Worm (Caenorhabditis elegans) whole organism, L1 larva: ENCODE measurements around the gene B0361.4.

Experiments
- alr-1 ChIP-seq: fragments of 200-800 bp; sonication (Bioruptor generic); optimal IDR thresholded peaks from 2 replicates; lab custom pipeline; 2018; ENCODE audit warnings: borderline replicate concordance, mild to moderate bottlenecking, missing genetic modification characterization, missing compliant biosample characterization
- blmp-1 ChIP-seq: fragments of 150-350 bp; optimal IDR thresholded peaks from 2 replicates; lab custom pipeline; 2014; ENCODE audit warnings: missing biosample characterization, missing genetic modification characterization
- egl-13 ChIP-seq: sonication (generic microtip); optimal IDR thresholded peaks from 2 replicates; lab custom pipeline; 2016; ENCODE audit warnings: missing genotype, missing genetic modification reagents, missing genetic modification characterization, missing compliant biosample characterization
- mdl-1 ChIP-seq, 2 experiments: fragments of 150-350 bp; optimal IDR thresholded peaks; 2 replicates each; lab custom pipeline; 2014 to 2017; ENCODE audit warnings: missing biosample characterization in 2 of 2, missing genetic modification characterization in 2 of 2, inconsistent platforms in 1 of 2
- mep-1 ChIP-seq: fragments of 150-350 bp; optimal IDR thresholded peaks from 2 replicates; lab custom pipeline; 2014; ENCODE audit warnings: missing biosample characterization, missing genetic modification characterization
- nhr-76 ChIP-seq: sonication (generic microtip); optimal IDR thresholded peaks from 2 replicates; lab custom pipeline; 2017; ENCODE audit warnings: missing biosample characterization, missing genetic modification characterization
- swsn-7 ChIP-seq: sonication (generic microtip); optimal IDR thresholded peaks from 2 replicates; lab custom pipeline; 2016; ENCODE audit warnings: missing genetic modification characterization, missing compliant biosample characterization
- zag-1 ChIP-seq: fragments of 150-350 bp; optimal IDR thresholded peaks from 2 replicates; lab custom pipeline; 2014; ENCODE audit warnings: missing biosample characterization, missing genetic modification characterization

DNA sequence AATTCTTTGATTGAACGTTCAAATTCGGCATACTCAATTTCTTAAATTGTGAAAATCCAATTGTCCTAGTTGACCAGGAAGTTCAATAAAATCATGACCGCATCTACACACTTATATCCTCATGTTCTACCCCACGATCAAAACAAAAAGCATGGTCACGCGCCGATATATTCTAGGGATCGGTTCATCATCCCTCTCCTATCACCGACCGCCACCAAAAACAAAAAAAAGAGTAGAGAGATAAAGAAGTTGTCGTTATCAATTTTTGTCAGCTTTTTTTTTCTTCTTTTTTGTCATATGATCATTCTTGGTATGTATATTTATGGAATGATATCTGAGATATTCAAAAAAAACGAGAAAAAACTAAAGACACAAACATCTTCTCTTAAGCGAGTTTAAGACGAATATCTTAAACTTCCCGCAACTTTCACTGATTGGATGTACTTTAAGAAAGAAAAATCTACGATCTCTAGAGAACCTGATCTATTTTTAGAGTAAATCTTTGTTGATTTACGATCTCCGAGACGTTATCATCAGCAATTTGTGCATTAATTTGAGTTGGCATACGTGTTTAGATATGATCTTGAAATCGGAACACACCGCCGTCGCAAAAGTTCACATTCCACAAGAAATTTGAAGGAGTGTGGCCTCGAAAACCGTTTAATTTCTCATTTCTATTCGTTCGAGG lies 46.3 kb downstream of the B0361.4 start:
- TF ChIP-seq alr-1, result no peak
- TF ChIP-seq egl-13 (tag; lab: Kevin White, UChicago), result no peak
- TF ChIP-seq blmp-1 (tag; lab: Kevin White, UChicago), result peak; percentile 73
- no peak for TF ChIP-seq zag-1 (tag; lab: Kevin White, UChicago)
- TF ChIP-seq swsn-7, result no peak
- peak in 1 of 2 experiments; percentile 51 for TF ChIP-seq mdl-1 (tag; optimal IDR thresholded peaks at IDR 0.05; lab: Kevin White, UChicago)
- no peak for TF ChIP-seq mep-1
- no peak for TF ChIP-seq nhr-76 (tag; lab: Kevin White, UChicago)
